Fruit fly (Drosophila melanogaster): ENCODE results near the gene CG12877.

The CG12877 gene

dm6 chr3R:27685539-27686012, 21.3 kb upstream of the CG12877 start, which contains the start of gene CG12880:
CG12880 (plus strand) TSS chr3R:27685962.
- TF ChIP-seq CG31627 (GFP tag; optimal IDR thresholded peaks at IDR 0.05): peak; percentile 17
- peak; percentile 39 for TF ChIP-seq spab (GFP tag; optimal IDR thresholded peaks at IDR 0.05)
- TF ChIP-seq CG8319 (GFP tag; optimal IDR thresholded peaks at IDR 0.05): no peak
- no peak for TF ChIP-seq fd85E (GFP tag; optimal IDR thresholded peaks at IDR 0.05)
- TF ChIP-seq Sox102F (GFP tag; optimal IDR thresholded peaks at IDR 0.05): peak; percentile 5
- peak; percentile 22 for TF ChIP-seq Hr4 (GFP tag; optimal IDR thresholded peaks at IDR 0.05)
- TF ChIP-seq fd59A (GFP tag; optimal IDR thresholded peaks at IDR 0.05): peak; percentile 30
- TF ChIP-seq acj6 (GFP tag; optimal IDR thresholded peaks at IDR 0.05): peak; percentile 40
- TF ChIP-seq CG15336 (GFP tag; IDR thresholded peaks at IDR 0.05): no peak
- no peak for TF ChIP-seq fkh (GFP tag; optimal IDR thresholded peaks at IDR 0.05)
- peak; percentile 40 for TF ChIP-seq CG6276 (GFP tag; optimal IDR thresholded peaks at IDR 0.05)
- peak; percentile 35 for TF ChIP-seq OdsH (GFP tag; optimal IDR thresholded peaks at IDR 0.05)
- peak; percentile 30 for TF ChIP-seq Hr39 (GFP tag; optimal IDR thresholded peaks at IDR 0.05)
- no peak for TF ChIP-seq CG1621 (tag; optimal IDR thresholded peaks at IDR 0.05)
- TF ChIP-seq ss (GFP tag; optimal IDR thresholded peaks at IDR 0.05): peak in 1 of 2 experiments; percentile 48
- TF ChIP-seq CG6163 (GFP tag; IDR thresholded peaks at IDR 0.05): 0 out of 3 replicates have a peak, but pooled peaks have one; percentile 10
- peak; percentile 41 for TF ChIP-seq CG3919 (GFP tag; optimal IDR thresholded peaks at IDR 0.05)
- TF ChIP-seq CG10631 (GFP tag; optimal IDR thresholded peaks at IDR 0.05): no peak
- TF ChIP-seq CG10669 (GFP tag; optimal IDR thresholded peaks at IDR 0.05): no peak
- peak; percentile 10 for TF ChIP-seq cyc (GFP tag; optimal IDR thresholded peaks at IDR 0.05)
- TF ChIP-seq CG6792 (GFP tag; optimal IDR thresholded peaks at IDR 0.05): peak; percentile 28
- TF ChIP-seq esn (GFP tag; optimal IDR thresholded peaks at IDR 0.05): peak; percentile 67
- TF ChIP-seq pdm3 (GFP tag; optimal IDR thresholded peaks at IDR 0.05): peak; percentile 51
- TF ChIP-seq Met (GFP tag; optimal IDR thresholded peaks at IDR 0.05): peak; percentile 51
- TF ChIP-seq Eip75B (GFP tag; optimal IDR thresholded peaks at IDR 0.05): peak; percentile 42
- no peak for TF ChIP-seq CG9139 (GFP tag; optimal IDR thresholded peaks at IDR 0.05)
- peak; percentile 26 for TF ChIP-seq Sox14 (GFP tag; optimal IDR thresholded peaks at IDR 0.05)
- TF ChIP-seq CG7368 (GFP tag; optimal IDR thresholded peaks at IDR 0.05): no peak
- peak; percentile 26 for TF ChIP-seq CG3032 (tag; optimal IDR thresholded peaks at IDR 0.05)
- peak; percentile 21 for TF ChIP-seq lz (GFP tag; optimal IDR thresholded peaks at IDR 0.05)
- peak; percentile 23 for TF ChIP-seq Ets96B (tag; optimal IDR thresholded peaks at IDR 0.05)
- TF ChIP-seq CG11294 (GFP tag; IDR thresholded peaks at IDR 0.05): no peak
- no peak for TF ChIP-seq CG11902 (GFP tag; optimal IDR thresholded peaks at IDR 0.05)
- peak in 1 of 2 experiments; percentile 73 for TF ChIP-seq salr (GFP tag; optimal IDR thresholded peaks at IDR 0.05)
- peak; percentile 28 for TF ChIP-seq Smox (GFP tag; optimal IDR thresholded peaks at IDR 0.05)
- peak; percentile 3 for TF ChIP-seq CG34406 (GFP tag; optimal IDR thresholded peaks at IDR 0.05)
- peak; percentile 72 for TF ChIP-seq svp (GFP tag)
- TF ChIP-seq CG32006 (GFP tag; optimal IDR thresholded peaks at IDR 0.05): peak; percentile 69
- no peak for TF ChIP-seq Hr38 (GFP tag; optimal IDR thresholded peaks at IDR 0.05)
- TF ChIP-seq Gug (GFP tag; IDR thresholded peaks at IDR 0.05): 0 out of 2 replicates have a peak, but pooled peaks have one; percentile 13
- no peak for TF ChIP-seq CG8119 (GFP tag; IDR thresholded peaks at IDR 0.05)
- TF ChIP-seq CG6808 (GFP tag; optimal IDR thresholded peaks at IDR 0.05): peak; percentile 61
- peak; percentile 13 for TF ChIP-seq CG16779 (tag; optimal IDR thresholded peaks at IDR 0.05)
- no peak for TF ChIP-seq CG8632 (GFP tag; optimal IDR thresholded peaks at IDR 0.05)
- TF ChIP-seq achi (GFP tag; optimal IDR thresholded peaks at IDR 0.05): peak; percentile 15
- TF ChIP-seq Eip78C (GFP tag): peak; percentile 85
- TF ChIP-seq topi (GFP tag; optimal IDR thresholded peaks at IDR 0.05): peak; percentile 49

All from whole organism, prepupa.